Worm (Caenorhabditis elegans) whole organism, L3 larva: ENCODE measurements around the gene R08C7.8.
A peak's percentile ranks its signal among the peaks of the same experiment; 100 is the strongest.

Experiments used
- R02D3.7 ChIP-seq: fragments of 150-350 bp; optimal IDR thresholded peaks from 2 replicates; lab custom pipeline; 2014; ENCODE audit warnings: missing biosample characterization, missing genetic modification characterization
- ZK546.5 ChIP-seq: sonication (generic microtip); optimal IDR thresholded peaks from 2 replicates; lab custom pipeline; 2017; ENCODE audit warnings: missing biosample characterization, missing genetic modification characterization
- aly-2 ChIP-seq: fragments of 150-350 bp; optimal IDR thresholded peaks from 2 replicates; lab custom pipeline; 2014; ENCODE audit warnings: missing biosample characterization, missing genetic modification characterization
- ama-1 ChIP-seq: fragments of 150-350 bp; optimal IDR thresholded peaks from 2 replicates; lab custom pipeline; 2018
- ceh-82 ChIP-seq: fragments of 150-350 bp; optimal IDR thresholded peaks from 2 replicates; lab custom pipeline; 2014; ENCODE audit warnings: missing biosample characterization, missing genetic modification characterization
- ceh-9 ChIP-seq: sonication (generic microtip); optimal IDR thresholded peaks from 2 replicates; lab custom pipeline; 2018; ENCODE audit warnings: missing biosample characterization, missing genetic modification characterization
- daf-12 ChIP-seq: fragments of 150-350 bp; optimal IDR thresholded peaks from 2 replicates; lab custom pipeline; 2014; ENCODE audit warnings: missing biosample characterization, missing genetic modification reagents, missing genetic modification characterization
- egl-27 ChIP-seq: sonication (generic microtip); optimal IDR thresholded peaks from 4 replicates; lab custom pipeline; 2017; ENCODE audit warnings: missing biosample characterization, missing genetic modification reagents, missing genetic modification characterization
- egl-5 ChIP-seq: fragments of 150-350 bp; optimal IDR thresholded peaks from 2 replicates; lab custom pipeline; 2017; ENCODE audit warnings: missing biosample characterization, missing genetic modification reagents, missing genetic modification characterization, inconsistent platforms
- elt-1 ChIP-seq: fragments of 150-350 bp; optimal IDR thresholded peaks from 2 replicates; lab custom pipeline; 2014; ENCODE audit warnings: missing biosample characterization, missing genetic modification characterization
- elt-3 ChIP-seq, 3 experiments: fragments of 150-350 bp in 1 of 3; sonication (generic microtip) in 2 of 3; optimal IDR thresholded peaks; 2 replicates in 2 of 3; 4 replicates in 1 of 3; lab custom pipeline; 2014 to 2017; ENCODE audit warnings: missing biosample characterization in 3 of 3, missing genetic modification characterization in 3 of 3
- eor-1 ChIP-seq, 2 experiments: fragments of 150-350 bp; optimal IDR thresholded peaks; 2 replicates each; lab custom pipeline; 2014 to 2018; ENCODE audit warnings: missing biosample characterization in 2 of 2, missing genetic modification characterization in 2 of 2
- fkh-10 ChIP-seq: sonication (generic microtip); optimal IDR thresholded peaks from 2 replicates; lab custom pipeline; 2017; ENCODE audit warnings: missing biosample characterization, missing genetic modification reagents, missing genetic modification characterization
- fkh-2 ChIP-seq: fragments of 150-350 bp; optimal IDR thresholded peaks from 2 replicates; lab custom pipeline; 2014; ENCODE audit warnings: missing biosample characterization, missing genetic modification reagents, missing genetic modification characterization
- hmg-11 ChIP-seq: sonication (generic microtip); optimal IDR thresholded peaks from 2 replicates; lab custom pipeline; 2016; ENCODE audit warnings: missing genetic modification characterization, missing compliant biosample characterization
- jun-1 ChIP-seq: fragments of 150-350 bp; optimal IDR thresholded peaks from 2 replicates; lab custom pipeline; 2014; ENCODE audit warnings: missing biosample characterization, missing genetic modification reagents, missing genetic modification characterization
- lin-15B ChIP-seq: fragments of 150-350 bp; optimal IDR thresholded peaks from 2 replicates; lab custom pipeline; 2014; ENCODE audit warnings: missing biosample characterization, missing genetic modification characterization
- lin-39 ChIP-seq: fragments of 150-350 bp; optimal IDR thresholded peaks from 2 replicates; lab custom pipeline; 2018; ENCODE audit warnings: missing biosample characterization, missing genetic modification reagents, missing genetic modification characterization
- lsy-12 ChIP-seq: sonication (generic microtip); optimal IDR thresholded peaks from 2 replicates; lab custom pipeline; 2016; ENCODE audit warnings: mild to moderate bottlenecking, missing genetic modification characterization, missing compliant biosample characterization
- mdl-1 ChIP-seq: fragments of 150-350 bp; optimal IDR thresholded peaks from 2 replicates; lab custom pipeline; 2014; ENCODE audit warnings: missing biosample characterization, missing genetic modification characterization
- nfya-1 ChIP-seq: sonication (generic microtip); optimal IDR thresholded peaks from 2 replicates; lab custom pipeline; 2017; ENCODE audit warnings: missing genetic modification characterization, mild to moderate bottlenecking, missing compliant biosample characterization, antibody characterized with exemption, moderate library complexity; ENCODE audit not compliant: insufficient read depth
- nhr-11 ChIP-seq: fragments of 150-350 bp; optimal IDR thresholded peaks from 2 replicates; lab custom pipeline; 2014; ENCODE audit warnings: missing biosample characterization, missing genetic modification characterization
- nhr-12 ChIP-seq: fragments of 150-350 bp; optimal IDR thresholded peaks from 2 replicates; lab custom pipeline; 2014; ENCODE audit warnings: missing biosample characterization, missing genetic modification characterization
- nhr-23 ChIP-seq: fragments of 150-350 bp; optimal IDR thresholded peaks from 2 replicates; lab custom pipeline; 2014; ENCODE audit warnings: missing biosample characterization, missing genetic modification reagents, missing genetic modification characterization
- nhr-237 ChIP-seq: fragments of 150-350 bp; optimal IDR thresholded peaks from 2 replicates; lab custom pipeline; 2014; ENCODE audit warnings: missing biosample characterization, missing genetic modification characterization
- nhr-25 ChIP-seq: sonication (generic microtip); optimal IDR thresholded peaks from 2 replicates; lab custom pipeline; 2017; ENCODE audit warnings: missing biosample characterization, missing genetic modification characterization
- nhr-28 ChIP-seq: fragments of 150-350 bp; optimal IDR thresholded peaks from 2 replicates; lab custom pipeline; 2014; ENCODE audit warnings: missing biosample characterization, missing genetic modification characterization
- pha-4 ChIP-seq: fragments of 150-350 bp; optimal IDR thresholded peaks from 2 replicates; lab custom pipeline; 2014; ENCODE audit warnings: missing biosample characterization, missing genetic modification reagents, missing genetic modification characterization
- pqm-1 ChIP-seq: fragments of 150-350 bp; optimal IDR thresholded peaks from 2 replicates; lab custom pipeline; 2017; ENCODE audit warnings: missing biosample characterization, missing genetic modification characterization, inconsistent platforms
- sea-2 ChIP-seq: fragments of 150-350 bp; sonication (generic microtip); optimal IDR thresholded peaks from 4 replicates; lab custom pipeline; 2014; ENCODE audit warnings: missing biosample characterization, missing genetic modification reagents, missing genetic modification characterization
- tbx-2 ChIP-seq: sonication (generic microtip); optimal IDR thresholded peaks from 2 replicates; lab custom pipeline; 2016; ENCODE audit warnings: mild to moderate bottlenecking, missing genetic modification characterization, missing compliant biosample characterization
- unc-39 ChIP-seq: sonication (generic microtip); optimal IDR thresholded peaks from 4 replicates; lab custom pipeline; 2017; ENCODE audit warnings: missing biosample characterization, missing genetic modification characterization
- unc-62 ChIP-seq: fragments of 150-350 bp; sonication (generic microtip); optimal IDR thresholded peaks from 4 replicates; lab custom pipeline; 2014; ENCODE audit warnings: missing biosample characterization, missing genetic modification reagents, missing genetic modification characterization
- ztf-11 ChIP-seq: fragments of 150-350 bp; optimal IDR thresholded peaks from 2 replicates; lab custom pipeline; 2014; ENCODE audit warnings: missing biosample characterization, missing genetic modification characterization

Gene R08C7.8

ce11 chrIV:4441077-4441476 is 6.7 kb upstream of the R08C7.8 start, which contains the start of gene fbxb-75:
fbxb-75 (minus strand) TSS chrIV:4441177.
- TF ChIP-seq ceh-82 = no peak
- no peak for TF ChIP-seq nhr-25 (tag; lab: Kevin White, UChicago)
- no peak for TF ChIP-seq pha-4 (tag; lab: Kevin White, UChicago)
- TF ChIP-seq nhr-28 (tag; lab: Kevin White, UChicago) = no peak
- no peak for TF ChIP-seq ztf-11 (tag; lab: Kevin White, UChicago)
- TF ChIP-seq nhr-23 = no peak
- TF ChIP-seq hmg-11 (tag; lab: Kevin White, UChicago) = no peak
- TF ChIP-seq egl-27 (tag; lab: Kevin White, UChicago) = no peak
- TF ChIP-seq R02D3.7 (tag; lab: Kevin White, UChicago) = no peak
- TF ChIP-seq nhr-11 = no peak
- TF ChIP-seq tbx-2 (tag; lab: Kevin White, UChicago) = no peak
- TF ChIP-seq lsy-12 (tag; lab: Kevin White, UChicago) = no peak
- no peak for TF ChIP-seq mdl-1 (tag; lab: Kevin White, UChicago)
- TF ChIP-seq elt-3 (tag; optimal IDR thresholded peaks at IDR 0.05; lab: Kevin White, UChicago) = no peak
- no peak for TF ChIP-seq sea-2 (GFP tag; lab: Kevin White, UChicago)
- TF ChIP-seq pqm-1 (tag; lab: Kevin White, UChicago) = no peak
- TF ChIP-seq, all 47 proteins: peak for 0

ce11 chrIV:4439190-4439589 is 4.8 kb upstream of the R08C7.8 start, which contains the start of gene fbxb-74:
fbxb-74 (minus strand) TSS chrIV:4439290.
- TF ChIP-seq pha-4 (tag; lab: Kevin White, UChicago) = no peak
- no peak for TF ChIP-seq lin-39
- no peak for TF ChIP-seq jun-1
- no peak for TF ChIP-seq nhr-23
- TF ChIP-seq nfya-1 (tag; lab: Kevin White, UChicago) = no peak
- no peak for TF ChIP-seq unc-62 (GFP tag; lab: Kevin White, UChicago)
- TF ChIP-seq hmg-11 (tag; lab: Kevin White, UChicago) = no peak
- TF ChIP-seq egl-5 (tag; lab: Kevin White, UChicago) = no peak
- TF ChIP-seq ZK546.5 (tag; lab: Kevin White, UChicago) = no peak
- TF ChIP-seq ceh-9 (tag; lab: Kevin White, UChicago) = no peak

ce11 chrIV:4437825-4438224 is 3.5 kb upstream of the R08C7.8 start:
- TF ChIP-seq nhr-23 (peak; percentile 20), elt-1 (tag; lab: Kevin White, UChicago) (peak; percentile 81), nhr-25 (tag; lab: Kevin White, UChicago) (no peak), unc-39 (no peak)

- TF ChIP-seq daf-12 (tag; lab: Kevin White, UChicago) (no peak), lin-15B (no peak), ceh-9 (tag; lab: Kevin White, UChicago) (no peak), egl-27 (tag; lab: Kevin White, UChicago) (no peak), unc-62 (GFP tag; lab: Kevin White, UChicago) (no peak), nhr-23 (no peak), hmg-11 (tag; lab: Kevin White, UChicago) (no peak), ZK546.5 (tag; lab: Kevin White, UChicago) (no peak), unc-39 (no peak), pha-4 (tag; lab: Kevin White, UChicago) (no peak), R02D3.7 (tag; lab: Kevin White, UChicago) (no peak), nhr-12 (no peak), aly-2 (tag; lab: Kevin White, UChicago) (no peak), ama-1 (lab: Kevin White, UChicago) (no peak)
Observed at ce11 chrIV:4429901-4430300, 4.4 kb downstream of the R08C7.8 start, which contains the start of the genes str-185 and R08C7.5. str-185 (minus strand) TSS chrIV:4430001. R08C7.5 (plus strand) TSS chrIV:4430229.

ce11 chrIV:4423885-4424284 is 10.5 kb downstream of the R08C7.8 start:
- TF ChIP-seq hmg-11 (tag; lab: Kevin White, UChicago) = no peak
- TF ChIP-seq nfya-1 (tag; lab: Kevin White, UChicago) = peak; percentile 93
- peak; percentile 3 for TF ChIP-seq lin-15B
- TF ChIP-seq sea-2 (GFP tag; lab: Kevin White, UChicago) = no peak

ce11 chrIV:4423026-4423425 is 11.3 kb downstream of the R08C7.8 start:
- TF ChIP-seq fkh-10 (GFP tag; lab: Kevin White, UChicago) = no peak
- no peak for TF ChIP-seq nhr-237
- TF ChIP-seq daf-12 (tag; lab: Kevin White, UChicago) = no peak
- TF ChIP-seq hmg-11 (tag; lab: Kevin White, UChicago) = no peak
- TF ChIP-seq nhr-12 = no peak
- no peak for TF ChIP-seq pqm-1 (tag; lab: Kevin White, UChicago)
- TF ChIP-seq eor-1 (tag; optimal IDR thresholded peaks at IDR 0.05; lab: Kevin White, UChicago) = no peak
- TF ChIP-seq fkh-2 (tag; lab: Kevin White, UChicago) = no peak
- no peak for TF ChIP-seq jun-1
